Worm (Caenorhabditis elegans): ENCODE data around the gene grwd-1.

- no peak for TF ChIP-seq tab-1 (GFP tag; IDR thresholded peaks at IDR 0.05)
- TF ChIP-seq ztf-23 (GFP tag; IDR thresholded peaks at IDR 0.05) = no peak
- TF ChIP-seq klf-2 (GFP tag; conservative IDR thresholded peaks at IDR 0.05) = no peak
- TF ChIP-seq T22C8.4 (GFP tag; IDR thresholded peaks at IDR 0.05) = no peak
Measured at ce11 chrIII:5139768-5140167, 13.5 kb upstream of the grwd-1 start.
